Fruit fly (Drosophila melanogaster): ENCODE results near the gene sqz.
A peak's percentile ranks its signal among the peaks of the same experiment; 100 is the strongest.

Gene sqz

dm6 chr3R:19163972-19164819, at the start of gene sqz (continued):
- TF ChIP-seq CkIIα-i1 (GFP tag; IDR thresholded peaks at IDR 0.05), result no peak
- TF ChIP-seq Hmx (GFP tag; optimal IDR thresholded peaks at IDR 0.05), result no peak
- peak; percentile 62 for TF ChIP-seq Nf-YB (GFP tag; optimal IDR thresholded peaks at IDR 0.05)
- peak; percentile 4 for TF ChIP-seq CG2712 (tag; optimal IDR thresholded peaks at IDR 0.05)
- no peak for TF ChIP-seq toy (GFP tag; IDR thresholded peaks at IDR 0.05)
- TF ChIP-seq H2.0 (GFP tag; IDR thresholded peaks at IDR 0.05), result no peak
- no peak; the same call in 2 of the 3 replicates for TF ChIP-seq CG17361 (GFP tag; IDR thresholded peaks at IDR 0.05)
- peak; percentile 87 for TF ChIP-seq Deaf1 (tag; optimal IDR thresholded peaks at IDR 0.05)
- TF ChIP-seq sd (tag; optimal IDR thresholded peaks at IDR 0.05), result peak; percentile 43
- TF ChIP-seq CG6813 (GFP tag; optimal IDR thresholded peaks at IDR 0.05), result peak; percentile 39
- no peak for TF ChIP-seq hb (GFP tag; IDR thresholded peaks at IDR 0.05; ENCODE audit: partially characterized antibody)
- TF ChIP-seq chm (GFP tag; IDR thresholded peaks at IDR 0.05), result peak; percentile 77
- TF ChIP-seq CG10431 (GFP tag; optimal IDR thresholded peaks at IDR 0.05), result peak; percentile 29
- no peak for TF ChIP-seq CG8281 (tag; optimal IDR thresholded peaks at IDR 0.05)
- TF ChIP-seq CG13287 (GFP tag; IDR thresholded peaks at IDR 0.05; ENCODE audit: partially characterized antibody), result peak; percentile 68
- TF ChIP-seq Fer2 (tag; optimal IDR thresholded peaks at IDR 0.05), result no peak
- peak in 1 of 2 experiments; percentile 17 for TF ChIP-seq Eip74EF (GFP tag; optimal IDR thresholded peaks at IDR 0.05)
- 0 out of 2 replicates have a peak, but pooled peaks have one; percentile 20 for TF ChIP-seq onecut (GFP tag; IDR thresholded peaks at IDR 0.05)
- TF ChIP-seq Hmr (GFP tag; optimal IDR thresholded peaks at IDR 0.05), result peak; percentile 56
- TF ChIP-seq nom (GFP tag; optimal IDR thresholded peaks at IDR 0.05), result peak; percentile 94
- peak; percentile 21 for TF ChIP-seq gsb-n (tag; optimal IDR thresholded peaks at IDR 0.05)
- 0 out of 3 replicates have a peak, but pooled peaks have one; percentile 13 for TF ChIP-seq CG11695 (GFP tag; IDR thresholded peaks at IDR 0.05)
- peak; percentile 6 for TF ChIP-seq run (tag; optimal IDR thresholded peaks at IDR 0.05)
- no peak for TF ChIP-seq ttk (GFP tag; IDR thresholded peaks at IDR 0.05)
- peak; percentile 17 for TF ChIP-seq CG13894 (tag; optimal IDR thresholded peaks at IDR 0.05)
- no peak for TF ChIP-seq lilli (GFP tag; optimal IDR thresholded peaks at IDR 0.05)
- TF ChIP-seq CG14014 (GFP tag; IDR thresholded peaks at IDR 0.05), result peak; percentile 5; the same call in 1 of the 2 replicates
- TF ChIP-seq Nf-YC (tag; optimal IDR thresholded peaks at IDR 0.05), result peak; percentile 19
- no peak for TF ChIP-seq Dip2 (GFP tag; IDR thresholded peaks at IDR 0.05)
- no peak for TF ChIP-seq CG10366 (GFP tag; IDR thresholded peaks at IDR 0.05)
- TF ChIP-seq CG6272 (GFP tag; IDR thresholded peaks at IDR 0.05), result no peak
- TF ChIP-seq CG8290 (GFP tag; optimal IDR thresholded peaks at IDR 0.05), result no peak
- TF ChIP-seq CG8290 (tag; optimal IDR thresholded peaks at IDR 0.05), result peak in 1 of 2 experiments; percentile 22
- peak; percentile 19 for TF ChIP-seq CG13296 (GFP tag; optimal IDR thresholded peaks at IDR 0.05)
- TF ChIP-seq dm (GFP tag; optimal IDR thresholded peaks at IDR 0.05), result peak; percentile 2
- TF ChIP-seq CG34376 (GFP tag; optimal IDR thresholded peaks at IDR 0.05), result peak; percentile 26
- TF ChIP-seq fd64A (GFP tag; optimal IDR thresholded peaks at IDR 0.05), result no peak
- TF ChIP-seq CG1233 (GFP tag; optimal IDR thresholded peaks at IDR 0.05), result peak; percentile 6
- peak; percentile 30 for TF ChIP-seq CG15514 (GFP tag; optimal IDR thresholded peaks at IDR 0.05)
- peak; percentile 16 for TF ChIP-seq gro (GFP tag; optimal IDR thresholded peaks at IDR 0.05)
- peak in 1 of 2 experiments; percentile 7 for TF ChIP-seq dpn (GFP tag; optimal IDR thresholded peaks at IDR 0.05)
- no peak for TF ChIP-seq CG1647 (GFP tag; optimal IDR thresholded peaks at IDR 0.05)
- no peak for TF ChIP-seq h (optimal IDR thresholded peaks at IDR 0.05)
- TF ChIP-seq CG15479 (GFP tag; optimal IDR thresholded peaks at IDR 0.05), result no peak
- no peak for TF ChIP-seq Sry-δ (GFP tag; optimal IDR thresholded peaks at IDR 0.05)
- peak; percentile 56 for TF ChIP-seq CG9437 (GFP tag; optimal IDR thresholded peaks at IDR 0.05)
- peak; percentile 95 for TF ChIP-seq Jarid2 (GFP tag; optimal IDR thresholded peaks at IDR 0.05)
- peak; percentile 47; the same call in 1 of the 2 replicates for TF ChIP-seq Adf1 (GFP tag; IDR thresholded peaks at IDR 0.05)
- peak; percentile 84 for TF ChIP-seq ci (GFP tag; IDR thresholded peaks at IDR 0.05)

Data from whole organism, embryonic.